Fruit fly (Drosophila melanogaster) whole organism, wandering third instar larva: ENCODE measurements around the gene CG32816.

ENCODE experiments used
- Abd-B ChIP-seq: fragments of >200 bp; optimal IDR thresholded peaks from 2 replicates; lab custom pipeline; 2017; ENCODE audit warnings: missing biosample characterization, missing genetic modification characterization
- CG32264 ChIP-seq: fragments of 200-800 bp; sonication (Bioruptor generic); optimal IDR thresholded peaks from 2 replicates; lab custom pipeline; 2016; ENCODE audit warnings: missing biosample characterization, missing genetic modification characterization
- CrebA ChIP-seq: fragments of 200-800 bp; sonication (Bioruptor generic); optimal IDR thresholded peaks from 2 replicates; lab custom pipeline; 2016; ENCODE audit warnings: missing biosample characterization, mild to moderate bottlenecking, missing genetic modification characterization, borderline replicate concordance
- Dfd ChIP-seq: fragments of >200 bp; optimal IDR thresholded peaks from 2 replicates; lab custom pipeline; 2017; ENCODE audit warnings: missing biosample characterization, missing genetic modification characterization
- Dif ChIP-seq: fragments of 200-275, 200-300 bp; sonication (Bioruptor generic); optimal IDR thresholded peaks from 2 replicates; lab custom pipeline; 2018; ENCODE audit warnings: missing biosample characterization, missing genetic modification characterization; ENCODE audit not compliant: partially characterized antibody
- GATAd ChIP-seq: sonication (Bioruptor generic); optimal IDR thresholded peaks from 2 replicates; lab custom pipeline; 2016; ENCODE audit warnings: missing biosample characterization, missing genetic modification characterization
- HLH106 ChIP-seq: fragments of 200-800 bp; optimal IDR thresholded peaks from 3 replicates; lab custom pipeline; 2019; ENCODE audit warnings: missing biosample characterization, mild to moderate bottlenecking, missing genetic modification characterization, moderate library complexity
- Hr78 ChIP-seq: fragments of >200 bp; optimal IDR thresholded peaks from 2 replicates; lab custom pipeline; 2017; ENCODE audit warnings: missing biosample characterization, missing genetic modification characterization
- Hr83 ChIP-seq: fragments of 200-300 bp; sonication (Bioruptor generic); optimal IDR thresholded peaks from 2 replicates; lab custom pipeline; 2016; ENCODE audit warnings: missing biosample characterization, mild to moderate bottlenecking, missing genetic modification characterization, moderate library complexity; ENCODE audit not compliant: poor library complexity, severe bottlenecking
- Jra ChIP-seq: sonication (Bioruptor generic); optimal IDR thresholded peaks from 2 replicates; lab custom pipeline; 2016; ENCODE audit warnings: missing biosample characterization, missing genetic modification characterization
- Mio ChIP-seq: sonication (Bioruptor generic); optimal IDR thresholded peaks from 2 replicates; lab custom pipeline; 2016; ENCODE audit warnings: missing biosample characterization, missing genetic modification characterization
- N ChIP-seq: fragments of >200 bp; optimal IDR thresholded peaks from 2 replicates; lab custom pipeline; 2018; ENCODE audit warnings: missing biosample characterization, missing external identifiers, missing genetic modification characterization
- OdsH ChIP-seq: fragments of 200-800 bp; sonication (Bioruptor generic); optimal IDR thresholded peaks from 2 replicates; lab custom pipeline; 2016; ENCODE audit warnings: missing biosample characterization, mild to moderate bottlenecking, missing genetic modification characterization
- Rel ChIP-seq, 2 experiments: fragments of 200-800 bp; sonication (Bioruptor generic) in 1 of 2; optimal IDR thresholded peaks; 2 replicates in 1 of 2; 3 replicates in 1 of 2; lab custom pipeline; 2016 to 2019; ENCODE audit warnings: mild to moderate bottlenecking in 2 of 2, missing biosample characterization in 2 of 2, missing genetic modification characterization in 2 of 2, moderate library complexity in 1 of 2
- Sp1 ChIP-seq: fragments of 200-800 bp; sonication (Bioruptor generic); optimal IDR thresholded peaks from 3 replicates; lab custom pipeline; 2019; ENCODE audit warnings: missing biosample characterization, mild to moderate bottlenecking, missing genetic modification characterization, moderate library complexity
- Vsx2 ChIP-seq: fragments of 200-300, 225-300 bp; sonication (Bioruptor generic); optimal IDR thresholded peaks from 2 replicates; lab custom pipeline; 2018; ENCODE audit warnings: missing biosample characterization, missing genetic modification characterization; ENCODE audit not compliant: partially characterized antibody
- br ChIP-seq: fragments of 200-800 bp; sonication (Bioruptor generic); optimal IDR thresholded peaks from 2 replicates; lab custom pipeline; 2016; ENCODE audit warnings: missing biosample characterization, missing genetic modification characterization
- brk ChIP-seq: fragments of 200-800 bp; sonication (Bioruptor generic); optimal IDR thresholded peaks from 2 replicates; lab custom pipeline; 2016; ENCODE audit warnings: missing biosample characterization, mild to moderate bottlenecking, missing genetic modification characterization
- dl ChIP-seq, 2 experiments: fragments of 175-275, 200-275 bp in 1 of 2; fragments of 200-275 bp in 1 of 2; sonication (Bioruptor generic); optimal IDR thresholded peaks; lab custom pipeline; 2018; ENCODE audit warnings: mild to moderate bottlenecking in 2 of 2, missing biosample characterization in 2 of 2, missing genetic modification characterization in 2 of 2, moderate library complexity in 2 of 2; ENCODE audit not compliant: partially characterized antibody in 2 of 2, insufficient read depth in 1 of 2
- dmrt93B ChIP-seq: fragments of 200-800 bp; sonication (Bioruptor generic); optimal IDR thresholded peaks from 2 replicates; lab custom pipeline; 2018; ENCODE audit warnings: missing biosample characterization, mild to moderate bottlenecking, missing genetic modification characterization
- dsf ChIP-seq: sonication (Bioruptor generic); optimal IDR thresholded peaks from 2 replicates; lab custom pipeline; 2016; ENCODE audit warnings: missing biosample characterization, missing genetic modification characterization, borderline replicate concordance
- foxo ChIP-seq, 2 experiments: fragments of 200-800 bp; sonication (Bioruptor generic); optimal IDR thresholded peaks; 2 replicates in 1 of 2; 3 replicates in 1 of 2; lab custom pipeline; 2016 to 2017; ENCODE audit warnings: missing biosample characterization in 2 of 2, missing genetic modification characterization in 2 of 2
- fru ChIP-seq: fragments of 200-800 bp; sonication (Bioruptor generic); optimal IDR thresholded peaks from 3 replicates; lab custom pipeline; 2016; ENCODE audit warnings: missing biosample characterization, mild to moderate bottlenecking, missing genetic modification characterization
- h ChIP-seq: fragments of 200-800 bp; sonication (Bioruptor generic); optimal IDR thresholded peaks from 3 replicates; lab custom pipeline; 2016; ENCODE audit warnings: missing biosample characterization, mild to moderate bottlenecking, missing genetic modification characterization
- jim ChIP-seq: fragments of 175-275, 200-325 bp; sonication (Bioruptor generic); optimal IDR thresholded peaks from 2 replicates; lab custom pipeline; 2016; ENCODE audit warnings: missing biosample characterization, mild to moderate bottlenecking, missing genetic modification characterization
- lola ChIP-seq: fragments of >200 bp; optimal IDR thresholded peaks from 2 replicates; lab custom pipeline; 2017; ENCODE audit warnings: missing biosample characterization, missing genetic modification characterization
- pan ChIP-seq: fragments of >200 bp; optimal IDR thresholded peaks from 2 replicates; lab custom pipeline; 2017
- psq ChIP-seq: fragments of 200-800 bp; sonication (Bioruptor generic); optimal IDR thresholded peaks from 3 replicates; lab custom pipeline; 2017; ENCODE audit warnings: missing biosample characterization, mild to moderate bottlenecking, missing genetic modification characterization, moderate library complexity
- rgr ChIP-seq: fragments of 200-800 bp; sonication (Bioruptor generic); optimal IDR thresholded peaks from 3 replicates; lab custom pipeline; 2016; ENCODE audit warnings: missing biosample characterization, mild to moderate bottlenecking, missing genetic modification characterization
- sage ChIP-seq: fragments of 200-800 bp; sonication (Bioruptor generic); optimal IDR thresholded peaks from 2 replicates; lab custom pipeline; 2016; ENCODE audit warnings: missing biosample characterization, mild to moderate bottlenecking, missing genetic modification characterization
- sv ChIP-seq: fragments of 200-800 bp; sonication (Bioruptor generic); optimal IDR thresholded peaks from 3 replicates; lab custom pipeline; 2016; ENCODE audit warnings: missing biosample characterization, missing genetic modification characterization
- tai ChIP-seq: sonication (Bioruptor generic); optimal IDR thresholded peaks from 2 replicates; lab custom pipeline; 2016; ENCODE audit warnings: missing biosample characterization, missing genetic modification characterization
- usp ChIP-seq: fragments of >200 bp; optimal IDR thresholded peaks from 2 replicates; lab custom pipeline; 2017; ENCODE audit warnings: missing biosample characterization, missing genetic modification characterization
- woc ChIP-seq: sonication (Bioruptor generic); optimal IDR thresholded peaks from 2 replicates; lab custom pipeline; 2016; ENCODE audit warnings: missing biosample characterization, mild to moderate bottlenecking, missing genetic modification characterization

The CG32816 gene

dm6 chrX:334624-335292 lies 135.8 kb downstream of the CG32816 start:
- TF ChIP-seq lola: no peak
- no peak for TF ChIP-seq Hr78 (GFP tag; lab: Kevin White, UChicago)
- TF ChIP-seq CrebA (GFP tag; lab: Kevin White, UChicago): no peak
- TF ChIP-seq Sp1: no peak
- TF ChIP-seq foxo (GFP tag; optimal IDR thresholded peaks at IDR 0.05; lab: Kevin White, UChicago): peak in 1 of 2 experiments; percentile 10
- TF ChIP-seq h (GFP tag; lab: Kevin White, UChicago): peak; percentile 7
- peak; percentile 59 for TF ChIP-seq Vsx2 (GFP tag; lab: Kevin White, UChicago)
- TF ChIP-seq fru: peak; percentile 10
- no peak for TF ChIP-seq psq (GFP tag; lab: Kevin White, UChicago)
- no peak for TF ChIP-seq jim (GFP tag; lab: Kevin White, UChicago)
- no peak for TF ChIP-seq Dfd (GFP tag; lab: Kevin White, UChicago)
- no peak for TF ChIP-seq rgr (GFP tag; lab: Kevin White, UChicago)
- no peak for TF ChIP-seq OdsH
- no peak for TF ChIP-seq sv (GFP tag; lab: Kevin White, UChicago)
- TF ChIP-seq Rel (GFP tag; optimal IDR thresholded peaks at IDR 0.05; lab: Kevin White, UChicago): no peak
- no peak for TF ChIP-seq Rel (tag; optimal IDR thresholded peaks at IDR 0.05; lab: Kevin White, UChicago)
- TF ChIP-seq Dif (GFP tag; lab: Kevin White, UChicago): peak; percentile 20
- TF ChIP-seq usp (GFP tag; lab: Kevin White, UChicago): no peak
- TF ChIP-seq Abd-B (GFP tag; lab: Kevin White, UChicago): no peak
- no peak for TF ChIP-seq pan (lab: Kevin White, UChicago)
- no peak for TF ChIP-seq Mio
- no peak for TF ChIP-seq CG32264 (GFP tag; lab: Kevin White, UChicago)
- TF ChIP-seq N (GFP tag; lab: Kevin White, UChicago): no peak
- no peak for TF ChIP-seq woc
- TF ChIP-seq Hr83: no peak
- TF ChIP-seq brk (GFP tag; lab: Kevin White, UChicago): no peak
- no peak for TF ChIP-seq dmrt93B
- TF ChIP-seq tai (GFP tag; lab: Kevin White, UChicago): no peak
- TF ChIP-seq dl (GFP tag; optimal IDR thresholded peaks at IDR 0.05; lab: Kevin White, UChicago; ENCODE audit: insufficient read depth in 1 of 2, partially characterized antibody in 2 of 2): peak; percentile 26 to 50
- TF ChIP-seq GATAd (GFP tag; lab: Kevin White, UChicago): no peak
- TF ChIP-seq HLH106 (tag; lab: Kevin White, UChicago): no peak
- TF ChIP-seq dsf (GFP tag; lab: Kevin White, UChicago): no peak
- no peak for TF ChIP-seq Jra (GFP tag; lab: Kevin White, UChicago)

dm6 chrX:333942-334341 lies 136.6 kb downstream of the CG32816 start:
- no peak for TF ChIP-seq dl (GFP tag; optimal IDR thresholded peaks at IDR 0.05; lab: Kevin White, UChicago; ENCODE audit: insufficient read depth in 1 of 2, partially characterized antibody in 2 of 2)
- TF ChIP-seq rgr (GFP tag; lab: Kevin White, UChicago): no peak
- TF ChIP-seq Vsx2 (GFP tag; lab: Kevin White, UChicago): no peak
- TF ChIP-seq sv (GFP tag; lab: Kevin White, UChicago): no peak
- no peak for TF ChIP-seq lola
- TF ChIP-seq usp (GFP tag; lab: Kevin White, UChicago): no peak
- no peak for TF ChIP-seq Abd-B (GFP tag; lab: Kevin White, UChicago)
- no peak for TF ChIP-seq GATAd (GFP tag; lab: Kevin White, UChicago)
- TF ChIP-seq psq (GFP tag; lab: Kevin White, UChicago): no peak
- no peak for TF ChIP-seq h (GFP tag; lab: Kevin White, UChicago)
- TF ChIP-seq CrebA (GFP tag; lab: Kevin White, UChicago): no peak
- TF ChIP-seq woc: no peak
- no peak for TF ChIP-seq br (GFP tag; lab: Kevin White, UChicago)
- TF ChIP-seq Hr78 (GFP tag; lab: Kevin White, UChicago): no peak
- no peak for TF ChIP-seq pan (lab: Kevin White, UChicago)
- TF ChIP-seq, all 38 proteins: peak for 0

- TF ChIP-seq jim (GFP tag; lab: Kevin White, UChicago) (no peak), HLH106 (tag; lab: Kevin White, UChicago) (no peak), Hr78 (GFP tag; lab: Kevin White, UChicago) (no peak), sv (GFP tag; lab: Kevin White, UChicago) (no peak), Vsx2 (GFP tag; lab: Kevin White, UChicago) (no peak), foxo (GFP tag; optimal IDR thresholded peaks at IDR 0.05; lab: Kevin White, UChicago) (no peak), tai (GFP tag; lab: Kevin White, UChicago) (no peak), sage (GFP tag; lab: Kevin White, UChicago) (no peak), N (GFP tag; lab: Kevin White, UChicago) (no peak), dsf (GFP tag; lab: Kevin White, UChicago) (no peak)
- TF ChIP-seq, all 38 proteins: peak for 0
These were observed 155.7 kb downstream of the CG32816 start, which contains the start of gene Or1a for dm6 chrX:314823-315222. TSS of gene Or1a (plus strand) at chrX:315123.
